Worm (Caenorhabditis elegans) whole organism, L3 larva: Measurements from ENCODE around the gene nhr-46.

Source experiments
- nhr-11 ChIP-seq: fragments of 150-350 bp; optimal IDR thresholded peaks from 2 replicates; lab custom pipeline; 2014; ENCODE audit warnings: missing biosample characterization, missing genetic modification characterization
- nhr-25 ChIP-seq: sonication (generic microtip); optimal IDR thresholded peaks from 2 replicates; lab custom pipeline; 2017; ENCODE audit warnings: missing biosample characterization, missing genetic modification characterization
- skn-1 ChIP-seq: fragments of 150-350 bp; optimal IDR thresholded peaks from 2 replicates; lab custom pipeline; 2014; ENCODE audit warnings: missing biosample characterization, missing genetic modification characterization

nhr-46 gene

ce11 chrIV:5701646-5702045, 56.0 kb downstream of the nhr-46 start:
- TF ChIP-seq nhr-25 (tag; lab: Kevin White, UChicago) = peak; percentile 50
- TF ChIP-seq nhr-11 (tag; lab: Kevin White, UChicago) = no peak
- TF ChIP-seq, all 47 proteins: peak for 1

ce11 chrIV:5700372-5700771, 57.3 kb downstream of the nhr-46 start:
- peak; percentile 64 for TF ChIP-seq nhr-25 (tag; lab: Kevin White, UChicago)
- TF ChIP-seq skn-1 (tag; lab: Kevin White, UChicago) = no peak
- TF ChIP-seq, all 47 proteins: peak for 1
